Worm (Caenorhabditis elegans) whole organism, L1 larva: ENCODE results near the gene F28G4.3.

Experiments
- ama-1 ChIP-seq: fragments of 150-350 bp; optimal IDR thresholded peaks from 2 replicates; lab custom pipeline; 2014
- ceh-82 ChIP-seq, 3 experiments: fragments of 150-350 bp in 1 of 3; sonication (generic microtip) in 2 of 3; optimal IDR thresholded peaks; 2 replicates each; lab custom pipeline; 2014 to 2017; ENCODE audit warnings: missing biosample characterization in 3 of 3, missing genetic modification characterization in 3 of 3
- elt-3 ChIP-seq, 6 experiments: fragments of 150-350 bp in 1 of 6; sonication (generic microtip); optimal IDR thresholded peaks; 2 replicates each; lab custom pipeline; 2017 to 2018; ENCODE audit warnings: missing biosample characterization in 6 of 6, missing genetic modification characterization in 6 of 6, inconsistent platforms in 1 of 6
- lin-35 ChIP-seq, 2 experiments: fragments of 150-350 bp; optimal IDR thresholded peaks; 2 replicates each; lab custom pipeline; 2014; ENCODE audit warnings: missing biosample characterization in 2 of 2, missing genetic modification characterization in 2 of 2, missing genetic modification reagents in 2 of 2
- mdl-1 ChIP-seq, 2 experiments: fragments of 150-350 bp; optimal IDR thresholded peaks; 2 replicates each; lab custom pipeline; 2014 to 2017; ENCODE audit warnings: missing biosample characterization in 2 of 2, missing genetic modification characterization in 2 of 2, inconsistent platforms in 1 of 2
- nhr-28 ChIP-seq: fragments of 150-350 bp; optimal IDR thresholded peaks from 2 replicates; lab custom pipeline; 2014; ENCODE audit warnings: missing biosample characterization, missing genetic modification characterization
- snu-23 ChIP-seq: sonication (generic microtip); optimal IDR thresholded peaks from 2 replicates; lab custom pipeline; 2016; ENCODE audit warnings: missing genetic modification characterization, missing compliant biosample characterization
- unc-30 ChIP-seq: sonication (generic microtip); optimal IDR thresholded peaks from 2 replicates; lab custom pipeline; 2017; ENCODE audit warnings: missing biosample characterization, missing genetic modification characterization

ce11 chrV:16269556-16269955, 18.0 kb downstream of the F28G4.3 start, which contains the start of the genes fbxa-2 and T13F3.8:
- TF ChIP-seq lin-35 (GFP tag; optimal IDR thresholded peaks at IDR 0.05; lab: Kevin White, UChicago) (no peak), ceh-82 (tag; optimal IDR thresholded peaks at IDR 0.05; lab: Kevin White, UChicago) (no peak), ama-1 (no peak), unc-30 (tag; lab: Kevin White, UChicago) (no peak), mdl-1 (tag; optimal IDR thresholded peaks at IDR 0.05; lab: Kevin White, UChicago) (no peak), nhr-28 (tag; lab: Kevin White, UChicago) (no peak), elt-3 (tag; optimal IDR thresholded peaks at IDR 0.05; lab: Kevin White, UChicago) (no peak), snu-23 (GFP tag; lab: Kevin White, UChicago) (no peak)
